Fruit fly (Drosophila melanogaster) whole organism, wandering third instar larva: ENCODE results near the gene CG34026.

ENCODE experiments used
- Abd-B ChIP-seq: fragments of >200 bp; optimal IDR thresholded peaks from 2 replicates; lab custom pipeline; 2017; ENCODE audit warnings: missing biosample characterization, missing genetic modification characterization
- CG9705 ChIP-seq: fragments of 200-800 bp; sonication (Bioruptor generic); optimal IDR thresholded peaks from 2 replicates; lab custom pipeline; 2018; ENCODE audit warnings: missing biosample characterization, mild to moderate bottlenecking, missing genetic modification characterization
- HLH106 ChIP-seq: fragments of 200-800 bp; optimal IDR thresholded peaks from 3 replicates; lab custom pipeline; 2019; ENCODE audit warnings: missing biosample characterization, mild to moderate bottlenecking, missing genetic modification characterization, moderate library complexity
- Hr78 ChIP-seq: fragments of >200 bp; optimal IDR thresholded peaks from 2 replicates; lab custom pipeline; 2017; ENCODE audit warnings: missing biosample characterization, missing genetic modification characterization
- Jra ChIP-seq: sonication (Bioruptor generic); optimal IDR thresholded peaks from 2 replicates; lab custom pipeline; 2016; ENCODE audit warnings: missing biosample characterization, missing genetic modification characterization
- Mio ChIP-seq: sonication (Bioruptor generic); optimal IDR thresholded peaks from 2 replicates; lab custom pipeline; 2016; ENCODE audit warnings: missing biosample characterization, missing genetic modification characterization
- OdsH ChIP-seq: fragments of 200-800 bp; sonication (Bioruptor generic); optimal IDR thresholded peaks from 2 replicates; lab custom pipeline; 2016; ENCODE audit warnings: missing biosample characterization, mild to moderate bottlenecking, missing genetic modification characterization
- dmrt93B ChIP-seq: fragments of 200-800 bp; sonication (Bioruptor generic); optimal IDR thresholded peaks from 2 replicates; lab custom pipeline; 2018; ENCODE audit warnings: missing biosample characterization, mild to moderate bottlenecking, missing genetic modification characterization
- dsf ChIP-seq: sonication (Bioruptor generic); optimal IDR thresholded peaks from 2 replicates; lab custom pipeline; 2016; ENCODE audit warnings: missing biosample characterization, missing genetic modification characterization, borderline replicate concordance
- h ChIP-seq: fragments of 200-800 bp; sonication (Bioruptor generic); optimal IDR thresholded peaks from 3 replicates; lab custom pipeline; 2016; ENCODE audit warnings: missing biosample characterization, mild to moderate bottlenecking, missing genetic modification characterization
- lola ChIP-seq: fragments of >200 bp; optimal IDR thresholded peaks from 2 replicates; lab custom pipeline; 2017; ENCODE audit warnings: missing biosample characterization, missing genetic modification characterization
- pan ChIP-seq: fragments of >200 bp; optimal IDR thresholded peaks from 2 replicates; lab custom pipeline; 2017
- psq ChIP-seq: fragments of 200-800 bp; sonication (Bioruptor generic); optimal IDR thresholded peaks from 3 replicates; lab custom pipeline; 2017; ENCODE audit warnings: missing biosample characterization, mild to moderate bottlenecking, missing genetic modification characterization, moderate library complexity
- usp ChIP-seq: fragments of >200 bp; optimal IDR thresholded peaks from 2 replicates; lab custom pipeline; 2017; ENCODE audit warnings: missing biosample characterization, missing genetic modification characterization

dm6 chrX:9486802-9487201 is 46.8 kb upstream of the CG34026 start:
- TF ChIP-seq Mio (GFP tag; lab: Kevin White, UChicago) (no peak), Jra (GFP tag; lab: Kevin White, UChicago) (no peak), Hr78 (GFP tag; lab: Kevin White, UChicago) (no peak), psq (GFP tag; lab: Kevin White, UChicago) (peak; percentile 4), h (GFP tag; lab: Kevin White, UChicago) (peak; percentile 70), pan (lab: Kevin White, UChicago) (no peak), Abd-B (GFP tag; lab: Kevin White, UChicago) (no peak), dmrt93B (GFP tag; lab: Kevin White, UChicago) (peak; percentile 45), dsf (GFP tag; lab: Kevin White, UChicago) (no peak), usp (GFP tag; lab: Kevin White, UChicago) (no peak), lola (GFP tag; lab: Kevin White, UChicago) (no peak), HLH106 (peak; percentile 17), OdsH (GFP tag; lab: Kevin White, UChicago) (peak; percentile 28), CG9705 (GFP tag; lab: Kevin White, UChicago) (no peak)
